ENCODE assay signal across 5 fruit fly cellular contexts in the genomic region with DNA sequence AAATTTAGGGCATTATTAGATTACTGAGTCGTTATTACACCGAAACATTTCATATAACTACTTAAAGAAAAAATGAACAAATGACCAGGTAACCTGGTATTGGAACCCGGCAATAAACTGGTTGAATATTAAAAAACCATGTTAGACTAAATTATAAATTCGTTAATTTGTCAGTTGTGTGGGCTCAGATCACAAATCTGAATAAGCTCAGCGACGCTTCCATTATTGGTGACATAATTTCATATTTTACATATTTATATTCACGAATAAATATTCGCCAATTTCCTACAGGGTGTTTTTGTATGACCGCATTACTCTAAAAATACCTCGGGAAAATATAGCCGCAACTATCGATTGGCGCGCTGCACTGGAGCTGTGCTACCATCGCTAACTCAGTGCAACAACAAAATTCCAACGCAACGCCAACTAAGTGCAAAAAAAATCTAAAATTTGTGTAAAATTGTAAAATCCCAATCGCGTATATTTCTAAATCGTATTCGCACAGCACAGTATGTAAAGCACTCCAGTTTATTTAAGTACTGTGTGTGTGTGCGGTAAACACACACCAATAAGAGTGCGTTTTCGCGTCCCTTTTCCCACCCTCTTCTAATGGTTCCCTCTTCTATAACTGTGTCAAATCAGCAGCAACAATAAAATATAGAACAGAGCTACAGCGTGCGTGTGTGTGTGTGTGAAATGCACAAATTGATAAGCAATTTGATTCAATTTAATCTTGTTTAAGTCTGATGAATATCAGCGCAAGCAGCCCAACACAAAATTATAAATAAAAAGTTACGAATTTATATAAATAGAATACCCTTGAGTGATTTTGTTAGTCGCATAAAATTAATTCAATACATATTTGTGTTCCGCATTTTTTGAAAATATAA.
A peak's percentile ranks its signal among the peaks of the same experiment; 100 is the strongest.
TF ChIP-seq lines count a peak whose summit lies in the region.

CLIP-190 (plus strand) TSS at position 370 of the 890 bp plus-strand sequence.

TF ChIP-seq in whole organism, adult, 20 proteins besides CTCF, POLR2A, EP300 and RAD21 (continued from another document):
- TF ChIP-seq Hr96 (GFP tag; optimal IDR thresholded peaks at IDR 0.05; lab: Kevin White, UChicago) = no peak
- peak; percentile 45 for TF ChIP-seq toe (GFP tag; optimal IDR thresholded peaks at IDR 0.05; lab: Kevin White, UChicago)
- TF ChIP-seq cnc (optimal IDR thresholded peaks at IDR 0.05; lab: Kevin White, UChicago) = no peak
- no peak for TF ChIP-seq Clk (GFP tag; optimal IDR thresholded peaks at IDR 0.05; lab: Kevin White, UChicago)

TF ChIP-seq in whole organism, embryonic, 481 proteins besides CTCF, POLR2A, EP300 and RAD21 (continued from another document and continues in another):
- TF ChIP-seq Dref (GFP tag; IDR thresholded peaks at IDR 0.05; lab: Robert Waterston, UW) = peak; percentile 78
- TF ChIP-seq CG17829 (tag; optimal IDR thresholded peaks at IDR 0.05; lab: Kevin White, UChicago) = no peak
- no peak for TF ChIP-seq Fer1 (GFP tag; optimal IDR thresholded peaks at IDR 0.05; lab: Kevin White, UChicago)
- no peak for TF ChIP-seq CkIIα-i1 (GFP tag; IDR thresholded peaks at IDR 0.05; lab: Robert Waterston, UW)
- no peak for TF ChIP-seq CG2712 (tag; optimal IDR thresholded peaks at IDR 0.05; lab: Kevin White, UChicago)
- no peak for TF ChIP-seq Gsc (GFP tag; IDR thresholded peaks at IDR 0.05; lab: Robert Waterston, UW)
- no peak for TF ChIP-seq sisA (GFP tag; IDR thresholded peaks at IDR 0.05; lab: Robert Waterston, UW)
- no peak for TF ChIP-seq Rx (GFP tag; IDR thresholded peaks at IDR 0.05; lab: Robert Waterston, UW)
- TF ChIP-seq CG7839 (tag; optimal IDR thresholded peaks at IDR 0.05; lab: Kevin White, UChicago) = no peak
- TF ChIP-seq nmo (GFP tag; optimal IDR thresholded peaks at IDR 0.05; lab: Kevin White, UChicago) = peak; percentile 58
- TF ChIP-seq CG15073 (GFP tag; optimal IDR thresholded peaks at IDR 0.05; lab: Kevin White, UChicago) = no peak
- no peak for TF ChIP-seq ewg (GFP tag; optimal IDR thresholded peaks at IDR 0.05; lab: Kevin White, UChicago)
- no peak for TF ChIP-seq CG18011 (GFP tag; optimal IDR thresholded peaks at IDR 0.05; lab: Kevin White, UChicago)
- TF ChIP-seq Atf-2 (GFP tag; optimal IDR thresholded peaks at IDR 0.05; lab: Kevin White, UChicago) = no peak
- no peak for TF ChIP-seq al (GFP tag; IDR thresholded peaks at IDR 0.05; lab: Robert Waterston, UW)
- TF ChIP-seq CG9437 (GFP tag; optimal IDR thresholded peaks at IDR 0.05; lab: Kevin White, UChicago) = no peak
- TF ChIP-seq sqz (GFP tag; optimal IDR thresholded peaks at IDR 0.05; lab: Kevin White, UChicago) = no peak
- TF ChIP-seq CG18262 (tag; optimal IDR thresholded peaks at IDR 0.05; lab: Kevin White, UChicago) = peak; percentile 100
- TF ChIP-seq CG2116 (GFP tag; optimal IDR thresholded peaks at IDR 0.05; lab: Kevin White, UChicago) = peak; percentile 90
- TF ChIP-seq lab (GFP tag; optimal IDR thresholded peaks at IDR 0.05; lab: Kevin White, UChicago) = no peak
- no peak for TF ChIP-seq Abd-B (GFP tag; optimal IDR thresholded peaks at IDR 0.05; lab: Kevin White, UChicago)
- no peak for TF ChIP-seq sug (tag; optimal IDR thresholded peaks at IDR 0.05; lab: Kevin White, UChicago)
- no peak for TF ChIP-seq CG33557 (GFP tag; optimal IDR thresholded peaks at IDR 0.05; lab: Kevin White, UChicago)
- TF ChIP-seq ken (GFP tag; IDR thresholded peaks at IDR 0.05; lab: Robert Waterston, UW) = 0 out of 3 replicates have a peak, but pooled peaks have one; percentile 24
- peak; percentile 43 for TF ChIP-seq CG12659 (GFP tag; optimal IDR thresholded peaks at IDR 0.05; lab: Kevin White, UChicago)
- TF ChIP-seq ranshi (GFP tag; IDR thresholded peaks at IDR 0.05; lab: Robert Waterston, UW) = no peak
- TF ChIP-seq CG18619 (GFP tag; optimal IDR thresholded peaks at IDR 0.05; lab: Kevin White, UChicago) = no peak
- no peak for TF ChIP-seq dmrt11E (tag; optimal IDR thresholded peaks at IDR 0.05; lab: Kevin White, UChicago)
- TF ChIP-seq abd-A (tag; optimal IDR thresholded peaks at IDR 0.05; lab: Kevin White, UChicago) = no peak
- no peak for TF ChIP-seq so (GFP tag; IDR thresholded peaks at IDR 0.05; lab: Robert Waterston, UW)
- TF ChIP-seq CG32767 (GFP tag; IDR thresholded peaks at IDR 0.05; lab: Robert Waterston, UW) = no peak

TF ChIP-seq in whole organism, prepupa, 60 proteins besides CTCF, POLR2A, EP300 and RAD21 (continued from another document):
- TF ChIP-seq lz (GFP tag; optimal IDR thresholded peaks at IDR 0.05; lab: Kevin White, UChicago) (peak; percentile 16), spab (GFP tag; optimal IDR thresholded peaks at IDR 0.05; lab: Kevin White, UChicago) (no peak), salr (GFP tag; optimal IDR thresholded peaks at IDR 0.05; lab: Kevin White, UChicago) (no peak), fd59A (GFP tag; optimal IDR thresholded peaks at IDR 0.05; lab: Kevin White, UChicago) (no peak), CG32006 (GFP tag; optimal IDR thresholded peaks at IDR 0.05; lab: Kevin White, UChicago) (no peak), dac (GFP tag; optimal IDR thresholded peaks at IDR 0.05; lab: Kevin White, UChicago) (no peak), CG8632 (GFP tag; optimal IDR thresholded peaks at IDR 0.05; lab: Kevin White, UChicago) (no peak), CG1621 (tag; optimal IDR thresholded peaks at IDR 0.05; lab: Kevin White, UChicago) (no peak), net (GFP tag; optimal IDR thresholded peaks at IDR 0.05; lab: Kevin White, UChicago) (no peak), CG11762 (GFP tag; optimal IDR thresholded peaks at IDR 0.05; lab: Kevin White, UChicago; ENCODE audit: insufficient read depth) (no peak), CG11902 (GFP tag; optimal IDR thresholded peaks at IDR 0.05; lab: Kevin White, UChicago) (no peak), topi (GFP tag; optimal IDR thresholded peaks at IDR 0.05; lab: Kevin White, UChicago) (no peak), Eip78C (GFP tag; lab: Kevin White, UChicago) (peak; percentile 30), CG11294 (GFP tag; IDR thresholded peaks at IDR 0.05; lab: Robert Waterston, UW) (no peak), Ets96B (tag; optimal IDR thresholded peaks at IDR 0.05; lab: Kevin White, UChicago) (no peak), Smox (GFP tag; optimal IDR thresholded peaks at IDR 0.05; lab: Kevin White, UChicago) (no peak), Eip93F (GFP tag; optimal IDR thresholded peaks at IDR 0.05; lab: Kevin White, UChicago) (no peak), CG31627 (GFP tag; optimal IDR thresholded peaks at IDR 0.05; lab: Kevin White, UChicago) (no peak), vri (GFP tag; optimal IDR thresholded peaks at IDR 0.05; lab: Kevin White, UChicago) (no peak), CG15336 (GFP tag; IDR thresholded peaks at IDR 0.05; lab: Robert Waterston, UW) (no peak), CG8319 (GFP tag; optimal IDR thresholded peaks at IDR 0.05; lab: Kevin White, UChicago) (no peak), Gug (GFP tag; IDR thresholded peaks at IDR 0.05; lab: Robert Waterston, UW) (no peak)

TF ChIP-seq in whole organism, pupa, 21 proteins besides CTCF, POLR2A, EP300 and RAD21 (continued from another document):
- TF ChIP-seq CG4496 (GFP tag; IDR thresholded peaks at IDR 0.05; lab: Robert Waterston, UW) (0 out of 3 replicates have a peak, but pooled peaks have one; percentile 19), CG32121 (GFP tag; IDR thresholded peaks at IDR 0.05; lab: Robert Waterston, UW) (no peak)

TF ChIP-seq in whole organism, wandering third instar larva, 38 proteins besides CTCF, POLR2A, EP300 and RAD21 (continued from another document):
- no peak for TF ChIP-seq dl (GFP tag; optimal IDR thresholded peaks at IDR 0.05; lab: Kevin White, UChicago; ENCODE audit: insufficient read depth in 1 of 2, partially characterized antibody in 2 of 2)
- TF ChIP-seq Hr83 (GFP tag; optimal IDR thresholded peaks at IDR 0.05; lab: Kevin White, UChicago; ENCODE audit: poor library complexity, severe bottlenecking) = peak; percentile 53
- no peak for TF ChIP-seq dmrt93B (GFP tag; optimal IDR thresholded peaks at IDR 0.05; lab: Kevin White, UChicago)
- no peak for TF ChIP-seq Myc (optimal IDR thresholded peaks at IDR 0.05; lab: Kevin White, UChicago)
- TF ChIP-seq Jra (GFP tag; optimal IDR thresholded peaks at IDR 0.05; lab: Kevin White, UChicago) = no peak
- no peak for TF ChIP-seq sage (GFP tag; optimal IDR thresholded peaks at IDR 0.05; lab: Kevin White, UChicago)
- TF ChIP-seq fru (GFP tag; optimal IDR thresholded peaks at IDR 0.05; lab: Kevin White, UChicago) = no peak
- no peak for TF ChIP-seq HLH106 (tag; optimal IDR thresholded peaks at IDR 0.05; lab: Kevin White, UChicago)
- TF ChIP-seq Rel (GFP tag; optimal IDR thresholded peaks at IDR 0.05; lab: Kevin White, UChicago) = no peak
- TF ChIP-seq Rel (tag; optimal IDR thresholded peaks at IDR 0.05; lab: Kevin White, UChicago) = peak; percentile 7
- TF ChIP-seq br (GFP tag; optimal IDR thresholded peaks at IDR 0.05; lab: Kevin White, UChicago) = no peak
- TF ChIP-seq OdsH (GFP tag; optimal IDR thresholded peaks at IDR 0.05; lab: Kevin White, UChicago) = no peak
- no peak for TF ChIP-seq Mio (GFP tag; optimal IDR thresholded peaks at IDR 0.05; lab: Kevin White, UChicago)
- no peak for TF ChIP-seq Vsx2 (GFP tag; optimal IDR thresholded peaks at IDR 0.05; lab: Kevin White, UChicago; ENCODE audit: partially characterized antibody)
- no peak for TF ChIP-seq Hr78 (GFP tag; optimal IDR thresholded peaks at IDR 0.05; lab: Kevin White, UChicago)
- TF ChIP-seq foxo (GFP tag; optimal IDR thresholded peaks at IDR 0.05; lab: Kevin White, UChicago) = peak in 1 of 2 experiments; percentile 31
- TF ChIP-seq dsf (GFP tag; optimal IDR thresholded peaks at IDR 0.05; lab: Kevin White, UChicago; ENCODE audit: borderline replicate concordance) = no peak
- peak; percentile 14 for TF ChIP-seq rgr (GFP tag; optimal IDR thresholded peaks at IDR 0.05; lab: Kevin White, UChicago)
